Worm (Caenorhabditis elegans) whole organism, late embryonic: ENCODE measurements around the gene gad-3.

Experiments
- C08G9.2 ChIP-seq: sonication (generic microtip); optimal IDR thresholded peaks from 2 replicates; lab custom pipeline; 2016; ENCODE audit warnings: mild to moderate bottlenecking, missing genetic modification characterization, moderate library complexity, missing compliant biosample characterization
- C38D4.7 ChIP-seq: fragments of 200-800 bp; sonication (Bioruptor generic); optimal IDR thresholded peaks from 2 replicates; lab custom pipeline; 2018; ENCODE audit warnings: mild to moderate bottlenecking, missing genetic modification characterization, moderate library complexity, missing compliant biosample characterization
- K02D7.2 ChIP-seq: sonication (generic microtip); optimal IDR thresholded peaks from 2 replicates; lab custom pipeline; 2017; ENCODE audit warnings: mild to moderate bottlenecking, missing genetic modification characterization, missing compliant biosample characterization
- K09A11.1 ChIP-seq: sonication (generic microtip); optimal IDR thresholded peaks from 2 replicates; lab custom pipeline; 2017; ENCODE audit warnings: antibody characterized with exemption, mild to moderate bottlenecking, missing genetic modification characterization, missing compliant biosample characterization; ENCODE audit not compliant: insufficient read depth
- T23F11.4 ChIP-seq: fragments of 200-800 bp; sonication (Bioruptor generic); optimal IDR thresholded peaks from 2 replicates; lab custom pipeline; 2018; ENCODE audit warnings: mild to moderate bottlenecking, missing genetic modification characterization, missing compliant biosample characterization
- ahr-1 ChIP-seq: sonication (generic microtip); optimal IDR thresholded peaks from 2 replicates; lab custom pipeline; 2016; ENCODE audit warnings: missing genetic modification characterization, missing compliant biosample characterization
- ama-1 ChIP-seq: fragments of 150-350 bp; optimal IDR thresholded peaks from 2 replicates; lab custom pipeline; 2014
- ceh-14 ChIP-seq: sonication (generic microtip); optimal IDR thresholded peaks from 2 replicates; lab custom pipeline; 2016; ENCODE audit warnings: missing genotype, missing genetic modification characterization, missing compliant biosample characterization
- ceh-22 ChIP-seq: sonication (generic microtip); optimal IDR thresholded peaks from 2 replicates; lab custom pipeline; 2017; ENCODE audit warnings: missing biosample characterization, missing genetic modification characterization
- ceh-24 ChIP-seq: sonication (generic microtip); optimal IDR thresholded peaks from 2 replicates; lab custom pipeline; 2016; ENCODE audit warnings: mild to moderate bottlenecking, missing genetic modification characterization, missing compliant biosample characterization
- ceh-34 ChIP-seq: sonication (generic microtip); optimal IDR thresholded peaks from 2 replicates; lab custom pipeline; 2016; ENCODE audit warnings: mild to moderate bottlenecking, missing genetic modification characterization, missing compliant biosample characterization
- ceh-45 ChIP-seq: fragments of 200-800 bp; sonication (Bioruptor generic); IDR thresholded peaks from 2 replicates; pipeline ENCODE4 v1.3.6; 2022; ENCODE audit warnings: missing genetic modification reagents, missing genetic modification characterization, missing compliant biosample characterization
- ceh-48 ChIP-seq: sonication (generic microtip); optimal IDR thresholded peaks from 2 replicates; lab custom pipeline; 2016; ENCODE audit warnings: missing genetic modification characterization, inconsistent platforms, missing compliant biosample characterization
- ceh-6 ChIP-seq: fragments of 200-800 bp; sonication (Bioruptor generic); optimal IDR thresholded peaks from 2 replicates; lab custom pipeline; 2018; ENCODE audit warnings: mild to moderate bottlenecking, missing genetic modification characterization, missing compliant biosample characterization
- ceh-9 ChIP-seq: sonication (generic microtip); optimal IDR thresholded peaks from 2 replicates; lab custom pipeline; 2016; ENCODE audit warnings: mild to moderate bottlenecking, missing genetic modification characterization, inconsistent platforms, missing compliant biosample characterization
- che-1 ChIP-seq: sonication (generic microtip); optimal IDR thresholded peaks from 2 replicates; lab custom pipeline; 2016; ENCODE audit warnings: mild to moderate bottlenecking, missing genetic modification characterization, missing compliant biosample characterization
- dmd-4 ChIP-seq: sonication (generic microtip); optimal IDR thresholded peaks from 2 replicates; lab custom pipeline; 2016; ENCODE audit warnings: borderline replicate concordance, missing genetic modification characterization, missing compliant biosample characterization
- dve-1 ChIP-seq: sonication (generic microtip); optimal IDR thresholded peaks from 2 replicates; lab custom pipeline; 2017; ENCODE audit warnings: antibody characterized with exemption, mild to moderate bottlenecking, missing genetic modification characterization, missing compliant biosample characterization
- elt-2 ChIP-seq: sonication (generic microtip); optimal IDR thresholded peaks from 2 replicates; lab custom pipeline; 2016; ENCODE audit warnings: missing genetic modification reagents, missing genetic modification characterization, missing compliant biosample characterization
- eyg-1 ChIP-seq: sonication (generic microtip); optimal IDR thresholded peaks from 2 replicates; lab custom pipeline; 2016; ENCODE audit warnings: missing genotype, missing genetic modification characterization, missing compliant biosample characterization
- fkh-6 ChIP-seq: sonication (generic microtip); optimal IDR thresholded peaks from 2 replicates; lab custom pipeline; 2016; ENCODE audit warnings: missing genetic modification characterization, missing compliant biosample characterization
- hlh-13 ChIP-seq: fragments of 200-800 bp; sonication (Bioruptor generic); optimal IDR thresholded peaks from 2 replicates; lab custom pipeline; 2018; ENCODE audit warnings: mild to moderate bottlenecking, missing genetic modification characterization, missing compliant biosample characterization
- hlh-15 ChIP-seq: sonication (generic microtip); optimal IDR thresholded peaks from 2 replicates; lab custom pipeline; 2016; ENCODE audit warnings: missing genetic modification characterization, missing compliant biosample characterization
- hlh-30 ChIP-seq: sonication (generic microtip); optimal IDR thresholded peaks from 2 replicates; lab custom pipeline; 2017; ENCODE audit warnings: antibody characterized with exemption, missing genetic modification characterization, missing compliant biosample characterization; ENCODE audit not compliant: insufficient read depth
- hlh-8 ChIP-seq: sonication (generic microtip); optimal IDR thresholded peaks from 2 replicates; lab custom pipeline; 2016; ENCODE audit warnings: missing genotype, missing genetic modification characterization, missing compliant biosample characterization
- lim-6 ChIP-seq: sonication (generic microtip); optimal IDR thresholded peaks from 2 replicates; lab custom pipeline; 2016; ENCODE audit warnings: missing genetic modification characterization, missing compliant biosample characterization
- lin-11 ChIP-seq: fragments of 200-800 bp; sonication (Bioruptor generic); optimal IDR thresholded peaks from 2 replicates; lab custom pipeline; 2018; ENCODE audit warnings: mild to moderate bottlenecking, missing genetic modification characterization, missing compliant biosample characterization
- madf-2 ChIP-seq: sonication (generic microtip); optimal IDR thresholded peaks from 2 replicates; lab custom pipeline; 2017; ENCODE audit warnings: missing genetic modification characterization, missing compliant biosample characterization
- mec-3 ChIP-seq: sonication (generic microtip); optimal IDR thresholded peaks from 2 replicates; lab custom pipeline; 2016; ENCODE audit warnings: borderline replicate concordance, missing genetic modification characterization, missing compliant biosample characterization
- nfya-1 ChIP-seq: sonication (generic microtip); optimal IDR thresholded peaks from 2 replicates; lab custom pipeline; 2017; ENCODE audit warnings: missing genetic modification characterization, mild to moderate bottlenecking, missing compliant biosample characterization, antibody characterized with exemption, moderate library complexity
- nhr-11 ChIP-seq: fragments of 150-350 bp; optimal IDR thresholded peaks from 2 replicates; lab custom pipeline; 2014; ENCODE audit warnings: missing biosample characterization, missing genetic modification characterization
- nhr-232 ChIP-seq: sonication (generic microtip); optimal IDR thresholded peaks from 2 replicates; lab custom pipeline; 2016; ENCODE audit warnings: missing genetic modification characterization, missing compliant biosample characterization
- npax-4 ChIP-seq: sonication (generic microtip); optimal IDR thresholded peaks from 2 replicates; lab custom pipeline; 2016; ENCODE audit warnings: missing genetic modification characterization, missing compliant biosample characterization
- odd-2 ChIP-seq: sonication (generic microtip); optimal IDR thresholded peaks from 2 replicates; lab custom pipeline; 2017; ENCODE audit warnings: antibody characterized with exemption, mild to moderate bottlenecking, missing genetic modification characterization, missing compliant biosample characterization
- pag-3 ChIP-seq: sonication (generic microtip); optimal IDR thresholded peaks from 2 replicates; lab custom pipeline; 2016; ENCODE audit warnings: missing compliant biosample characterization, missing genetic modification characterization, borderline replicate concordance
- pat-9 ChIP-seq: fragments of 200-800 bp; sonication (Bioruptor generic); optimal IDR thresholded peaks from 2 replicates; lab custom pipeline; 2018; ENCODE audit warnings: mild to moderate bottlenecking, missing genetic modification characterization, moderate library complexity, missing compliant biosample characterization
- pax-1 ChIP-seq: fragments of 150-350 bp; optimal IDR thresholded peaks from 2 replicates; lab custom pipeline; 2014; ENCODE audit warnings: missing biosample characterization, missing genetic modification characterization
- pha-2 ChIP-seq: sonication (generic microtip); optimal IDR thresholded peaks from 2 replicates; lab custom pipeline; 2017; ENCODE audit warnings: mild to moderate bottlenecking, missing genetic modification characterization, missing compliant biosample characterization
- pha-4 ChIP-seq: fragments of 150-350 bp; optimal IDR thresholded peaks from 2 replicates; lab custom pipeline; 2018; ENCODE audit warnings: missing biosample characterization, missing genetic modification reagents, missing genetic modification characterization
- pqm-1 ChIP-seq: sonication (generic microtip); optimal IDR thresholded peaks from 2 replicates; lab custom pipeline; 2016; ENCODE audit warnings: missing genetic modification characterization, missing compliant biosample characterization
- ref-2 ChIP-seq: sonication (generic microtip); optimal IDR thresholded peaks from 2 replicates; lab custom pipeline; 2016; ENCODE audit warnings: missing genetic modification characterization, missing compliant biosample characterization
- rnt-1 ChIP-seq: sonication (generic microtip); optimal IDR thresholded peaks from 2 replicates; lab custom pipeline; 2016; ENCODE audit warnings: missing genetic modification characterization, missing compliant biosample characterization
- sdc-2 ChIP-seq: sonication (generic microtip); optimal IDR thresholded peaks from 2 replicates; lab custom pipeline; 2016; ENCODE audit warnings: missing genotype, missing genetic modification characterization, missing compliant biosample characterization
- sox-2 ChIP-seq: fragments of 200-800 bp; sonication (Bioruptor generic); IDR thresholded peaks from 2 replicates; pipeline ENCODE4 v1.3.6; 2022; ENCODE audit warnings: missing genetic modification reagents, missing genetic modification characterization, missing compliant biosample characterization
- sox-4 ChIP-seq: sonication (generic microtip); optimal IDR thresholded peaks from 2 replicates; lab custom pipeline; 2017; ENCODE audit warnings: mild to moderate bottlenecking, missing genetic modification characterization, inconsistent platforms, missing compliant biosample characterization
- tbx-7 ChIP-seq: sonication (generic microtip); optimal IDR thresholded peaks from 2 replicates; lab custom pipeline; 2016; ENCODE audit warnings: missing genotype, missing genetic modification characterization, missing compliant biosample characterization
- ttx-3 ChIP-seq: sonication (generic microtip); optimal IDR thresholded peaks from 2 replicates; lab custom pipeline; 2016; ENCODE audit warnings: missing genetic modification reagents, missing genetic modification characterization, missing compliant biosample characterization
- unc-3 ChIP-seq, 2 experiments: fragments of 200-800 bp in 1 of 2; sonication (Bioruptor generic) in 1 of 2; sonication (generic microtip) in 1 of 2; conservative IDR thresholded peaks in 1 of 2; optimal IDR thresholded peaks in 1 of 2; 2 replicates each; pipeline versions ENCODE4 v1.3.6 to Lab custom; 2016 to 2022; ENCODE audit warnings: missing compliant biosample characterization in 2 of 2, missing genetic modification characterization in 2 of 2, missing genetic modification reagents in 1 of 2
- unc-55 ChIP-seq: sonication (generic microtip); optimal IDR thresholded peaks from 2 replicates; lab custom pipeline; 2017; ENCODE audit warnings: missing biosample characterization, missing genetic modification reagents, missing genetic modification characterization
- unc-86 ChIP-seq: sonication (generic microtip); optimal IDR thresholded peaks from 2 replicates; lab custom pipeline; 2016; ENCODE audit warnings: missing genetic modification characterization, missing compliant biosample characterization
- zip-5 ChIP-seq: sonication (generic microtip); optimal IDR thresholded peaks from 2 replicates; lab custom pipeline; 2016; ENCODE audit warnings: missing genetic modification characterization, missing compliant biosample characterization
- ztf-16 ChIP-seq: sonication (generic microtip); optimal IDR thresholded peaks from 2 replicates; lab custom pipeline; 2017; ENCODE audit warnings: missing genetic modification characterization, missing compliant biosample characterization

Gene gad-3

DNA sequence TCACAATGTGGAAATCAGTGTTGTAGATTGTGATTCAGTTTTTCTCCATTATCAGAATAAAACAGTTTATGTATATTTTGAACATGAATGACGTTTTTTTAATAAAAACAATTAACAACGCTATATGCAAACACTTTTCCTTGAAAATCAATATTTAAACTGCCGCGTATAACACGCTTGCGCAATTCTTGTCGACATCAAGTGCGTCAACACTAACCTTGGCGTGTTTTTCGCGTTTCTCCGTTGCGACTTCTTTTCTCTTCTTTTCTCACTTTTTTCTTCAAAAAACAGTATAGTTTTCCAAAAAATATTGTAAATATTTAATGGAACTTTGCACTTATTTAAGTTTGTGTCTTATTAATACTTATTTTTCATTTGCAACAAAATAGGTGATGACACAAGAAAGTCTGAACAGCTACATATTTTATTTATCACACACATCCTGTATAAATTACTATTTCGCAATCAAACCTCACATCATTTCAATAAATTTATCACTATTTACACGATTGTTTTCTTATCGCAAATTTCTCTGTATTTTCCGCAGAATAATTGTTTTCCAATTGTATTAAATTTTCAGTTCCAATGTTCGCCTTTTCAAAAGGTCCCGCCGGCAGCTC, 2.5 kb upstream of the gad-3 start, which contains the start of gene spas-1:
spas-1 (plus strand) TSS at position 572 of the 620 bp plus-strand sequence.
- peak; percentile 13 for TF ChIP-seq eyg-1 (tag; lab: Kevin White, UChicago)
- peak; percentile 82 for TF ChIP-seq ceh-34 (tag; lab: Kevin White, UChicago)
- TF ChIP-seq pag-3 (tag; lab: Kevin White, UChicago): no peak
- TF ChIP-seq ceh-45 (GFP tag; lab: Robert Waterston, UW): no peak
- TF ChIP-seq npax-4: peak; percentile 10
- TF ChIP-seq C08G9.2 (tag; lab: Kevin White, UChicago): peak; percentile 3
- TF ChIP-seq tbx-7: no peak
- no peak for TF ChIP-seq T23F11.4 (GFP tag; lab: Kevin White, UChicago)
- TF ChIP-seq ama-1 (lab: Kevin White, UChicago): no peak
- no peak for TF ChIP-seq ceh-9 (tag; lab: Kevin White, UChicago)
- peak; percentile 41 for TF ChIP-seq rnt-1 (tag; lab: Kevin White, UChicago)
- TF ChIP-seq zip-5 (tag; lab: Kevin White, UChicago): peak; percentile 7
- peak; percentile 18 for TF ChIP-seq C38D4.7 (GFP tag; lab: Kevin White, UChicago)
- no peak for TF ChIP-seq ceh-24 (tag; lab: Kevin White, UChicago)
- no peak for TF ChIP-seq mec-3 (tag; lab: Kevin White, UChicago)
- TF ChIP-seq lin-11: no peak
- peak; percentile 42 for TF ChIP-seq fkh-6 (tag; lab: Kevin White, UChicago)
- no peak for TF ChIP-seq ttx-3
- TF ChIP-seq pha-2 (tag; lab: Kevin White, UChicago): no peak
- peak; percentile 76 for TF ChIP-seq nfya-1 (tag; lab: Kevin White, UChicago)
- no peak for TF ChIP-seq dmd-4 (tag; lab: Kevin White, UChicago)
- TF ChIP-seq odd-2 (tag; lab: Kevin White, UChicago): no peak
- TF ChIP-seq ref-2 (tag; lab: Kevin White, UChicago): no peak
- TF ChIP-seq ceh-22 (tag; lab: Kevin White, UChicago): no peak
- TF ChIP-seq ceh-6: peak; percentile 7
- peak; percentile 26 for TF ChIP-seq nhr-232 (tag; lab: Kevin White, UChicago)
- no peak for TF ChIP-seq hlh-15
- no peak for TF ChIP-seq unc-86 (tag; lab: Kevin White, UChicago)
- TF ChIP-seq che-1 (tag; lab: Kevin White, UChicago): peak; percentile 29
- peak; percentile 79 for TF ChIP-seq elt-2 (tag; lab: Kevin White, UChicago)
- TF ChIP-seq hlh-13 (GFP tag; lab: Kevin White, UChicago): no peak
- TF ChIP-seq pax-1 (tag; lab: Kevin White, UChicago): no peak
- TF ChIP-seq madf-2 (tag; lab: Kevin White, UChicago): peak; percentile 8
- no peak for TF ChIP-seq K02D7.2 (tag; lab: Kevin White, UChicago)
- TF ChIP-seq nhr-11: no peak
- no peak for TF ChIP-seq unc-55 (GFP tag; lab: Kevin White, UChicago)
- peak; percentile 34 for TF ChIP-seq K09A11.1 (tag; lab: Kevin White, UChicago)
- no peak for TF ChIP-seq pha-4
- TF ChIP-seq pat-9: peak; percentile 60
- peak; percentile 55 for TF ChIP-seq ceh-14 (tag; lab: Kevin White, UChicago)
- no peak for TF ChIP-seq unc-3 (GFP tag; conservative IDR thresholded peaks at IDR 0.05; lab: Robert Waterston, UW)
- peak; percentile 52 for TF ChIP-seq unc-3 (tag; optimal IDR thresholded peaks at IDR 0.05; lab: Kevin White, UChicago)
- peak; percentile 41 for TF ChIP-seq sdc-2
- peak; percentile 96 for TF ChIP-seq ceh-48 (tag; lab: Kevin White, UChicago)
- no peak for TF ChIP-seq pqm-1
- peak; percentile 51 for TF ChIP-seq dve-1 (tag; lab: Kevin White, UChicago)
- TF ChIP-seq ztf-16 (tag; lab: Kevin White, UChicago): no peak
- TF ChIP-seq ahr-1: no peak
- TF ChIP-seq lim-6 (tag; lab: Kevin White, UChicago): no peak
- no peak for TF ChIP-seq hlh-8
- TF ChIP-seq sox-2 (GFP tag; lab: Robert Waterston, UW): no peak; the same call in 1 of the 2 replicates
- no peak for TF ChIP-seq hlh-30 (tag; lab: Kevin White, UChicago)
- peak; percentile 40 for TF ChIP-seq sox-4 (tag; lab: Kevin White, UChicago)
